Fruit fly (Drosophila melanogaster) whole organism: ENCODE measurements around the gene amd.

ENCODE experiments used
- CG8478 ChIP-seq: fragments of >200 bp; optimal IDR thresholded peaks from 2 replicates; lab custom pipeline; 2018; ENCODE audit warnings: inconsistent platforms
- EcR ChIP-seq, 2 experiments: fragments of >200 bp; optimal IDR thresholded peaks; 2 replicates each; lab custom pipeline; 2017; ENCODE audit warnings: missing biosample characterization in 2 of 2, missing genetic modification characterization in 2 of 2, missing genetic modification reagents in 2 of 2
- pan ChIP-seq: fragments of >200 bp; optimal IDR thresholded peaks from 2 replicates; lab custom pipeline; 2017

- TF ChIP-seq CG8478 (lab: Kevin White, UChicago), result no peak
- TF ChIP-seq EcR (GFP tag; optimal IDR thresholded peaks at IDR 0.05; lab: Kevin White, UChicago), result peak in 1 of 2 experiments; percentile 94
- no peak for TF ChIP-seq pan (lab: Kevin White, UChicago)
Observed at dm6 chr2L:19161307-19161999, 51.5 kb downstream of the amd start.
